Fruit fly (Drosophila melanogaster): ENCODE measurements around the gene Cog8.

The Cog8 gene

dm6 chr2L:11488465-11489037 lies 10.2 kb downstream of the Cog8 start (continued):
- TF ChIP-seq nerfin-1 (tag; optimal IDR thresholded peaks at IDR 0.05) (peak; percentile 2), H2.0 (GFP tag; IDR thresholded peaks at IDR 0.05) (no peak), CG10462 (GFP tag; optimal IDR thresholded peaks at IDR 0.05) (no peak), CG32767 (GFP tag; IDR thresholded peaks at IDR 0.05) (0 out of 2 replicates have a peak, but pooled peaks have one; percentile 25), Jarid2 (GFP tag; optimal IDR thresholded peaks at IDR 0.05) (no peak), grau (tag; optimal IDR thresholded peaks at IDR 0.05) (no peak), CG17186 (GFP tag; optimal IDR thresholded peaks at IDR 0.05) (no peak), scrt (GFP tag; optimal IDR thresholded peaks at IDR 0.05) (no peak), Nf-YC (tag; optimal IDR thresholded peaks at IDR 0.05) (peak; percentile 95), Fer3 (tag; optimal IDR thresholded peaks at IDR 0.05) (no peak), br (optimal IDR thresholded peaks at IDR 0.05) (no peak), Asciz (GFP tag; optimal IDR thresholded peaks at IDR 0.05) (no peak), abd-A (tag; optimal IDR thresholded peaks at IDR 0.05) (peak; percentile 83), CG31365 (tag; optimal IDR thresholded peaks at IDR 0.05) (no peak), NC2β (GFP tag; optimal IDR thresholded peaks at IDR 0.05) (no peak), CG12071 (GFP tag; optimal IDR thresholded peaks at IDR 0.05) (peak; percentile 26)

dm6 chr2L:11484407-11484806 lies 14.3 kb downstream of the Cog8 start, which contains the start of the genes CG43355 and sala:
Gene CG43355 (plus strand): TSS chr2L:11484707.
Gene sala (plus strand): TSS chr2L:11484707.
- TF ChIP-seq CG5180 (GFP tag; optimal IDR thresholded peaks at IDR 0.05) (no peak), CG2116 (GFP tag; optimal IDR thresholded peaks at IDR 0.05) (peak; percentile 20)

dm6 chr2L:11474960-11475359 lies 23.8 kb downstream of the Cog8 start:
- TF ChIP-seq CG17612 (GFP tag; IDR thresholded peaks at IDR 0.05) (0 out of 2 replicates have a peak, but pooled peaks have one; percentile 20), lola (GFP tag; optimal IDR thresholded peaks at IDR 0.05) (peak in 1 of 3 experiments; percentile 13), nau (GFP tag; optimal IDR thresholded peaks at IDR 0.05) (no peak), CG7839 (tag; optimal IDR thresholded peaks at IDR 0.05) (no peak), CG2199 (GFP tag; IDR thresholded peaks at IDR 0.05) (0 out of 3 replicates have a peak, but pooled peaks have one; percentile 26), lmd (GFP tag; IDR thresholded peaks at IDR 0.05) (no peak), Stat92E (GFP tag; optimal IDR thresholded peaks at IDR 0.05) (peak in 1 of 3 experiments; percentile 36)

- TF ChIP-seq ab (GFP tag; optimal IDR thresholded peaks at IDR 0.05) (no peak), ftz-f1 (GFP tag; optimal IDR thresholded peaks at IDR 0.05) (no peak), CG32772 (GFP tag; IDR thresholded peaks at IDR 0.05) (no peak), onecut (GFP tag; IDR thresholded peaks at IDR 0.05) (0 out of 2 replicates have a peak, but pooled peaks have one; percentile 7), Atf6 (GFP tag; IDR thresholded peaks at IDR 0.05) (no peak), E2f2 (GFP tag; IDR thresholded peaks at IDR 0.05) (no peak), CG15011 (GFP tag; optimal IDR thresholded peaks at IDR 0.05) (no peak), wor (GFP tag; IDR thresholded peaks at IDR 0.05) (no peak), kah (GFP tag; optimal IDR thresholded peaks at IDR 0.05) (no peak), H2.0 (GFP tag; IDR thresholded peaks at IDR 0.05) (no peak), CG1603 (tag; optimal IDR thresholded peaks at IDR 0.05) (peak; percentile 33), tx (GFP tag; optimal IDR thresholded peaks at IDR 0.05) (no peak), sim (GFP tag; IDR thresholded peaks at IDR 0.05) (no peak), stwl (tag; optimal IDR thresholded peaks at IDR 0.05) (no peak), bcd (GFP tag; optimal IDR thresholded peaks at IDR 0.05) (no peak), Usf (GFP tag; optimal IDR thresholded peaks at IDR 0.05) (no peak), Ptx1 (GFP tag; IDR thresholded peaks at IDR 0.05) (no peak), insv (GFP tag; optimal IDR thresholded peaks at IDR 0.05) (no peak), CG17361 (GFP tag; IDR thresholded peaks at IDR 0.05) (0 out of 3 replicates have a peak, but pooled peaks have one; percentile 39), CG8924 (tag; optimal IDR thresholded peaks at IDR 0.05) (peak; percentile 15), unc-4 (GFP tag; IDR thresholded peaks at IDR 0.05; ENCODE audit: partially characterized antibody) (no peak), CG31441 (GFP tag; IDR thresholded peaks at IDR 0.05) (0 out of 2 replicates have a peak, but pooled peaks have one; percentile 25)
These were observed 26.7 kb downstream of the Cog8 start for dm6 chr2L:11471979-11472514.
